Fruit fly (Drosophila melanogaster): ENCODE results near the gene CG9396.

Gene CG9396

DNA sequence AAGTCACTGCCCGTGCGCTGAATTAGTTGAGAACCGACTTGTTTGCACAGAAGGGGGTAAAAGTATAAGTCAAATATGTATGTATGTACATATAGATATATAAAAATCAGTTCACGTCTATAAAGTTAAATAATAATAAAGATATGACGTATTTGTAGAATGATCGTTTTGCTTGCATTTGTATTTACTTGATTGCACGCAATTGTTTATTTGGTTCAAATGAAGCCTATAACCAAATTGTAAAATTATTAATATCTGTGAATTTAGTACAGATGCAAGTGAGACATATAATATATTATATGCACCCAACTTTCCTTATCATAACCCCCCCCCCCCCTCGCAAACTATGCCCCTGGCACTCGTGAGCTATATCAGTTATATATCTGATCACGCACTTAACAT, 29.1 kb upstream of the CG9396 start (continued):
- TF ChIP-seq ara (GFP tag; IDR thresholded peaks at IDR 0.05) (no peak), Side (GFP tag; optimal IDR thresholded peaks at IDR 0.05) (no peak), CG9876 (GFP tag; optimal IDR thresholded peaks at IDR 0.05) (no peak), CG2875 (GFP tag; optimal IDR thresholded peaks at IDR 0.05) (peak; percentile 8), CG12744 (GFP tag; optimal IDR thresholded peaks at IDR 0.05) (no peak), Fer2 (tag; optimal IDR thresholded peaks at IDR 0.05) (peak; percentile 23), cato (GFP tag; optimal IDR thresholded peaks at IDR 0.05; ENCODE audit: borderline replicate concordance) (no peak), knrl (GFP tag; IDR thresholded peaks at IDR 0.05; ENCODE audit: partially characterized antibody) (no peak), Neu2 (GFP tag; optimal IDR thresholded peaks at IDR 0.05; ENCODE audit: borderline replicate concordance) (no peak), dpn (GFP tag; optimal IDR thresholded peaks at IDR 0.05) (no peak), CG3407 (GFP tag; optimal IDR thresholded peaks at IDR 0.05) (peak; percentile 37), Med (GFP tag) (peak; percentile 86), CG17568 (GFP tag; optimal IDR thresholded peaks at IDR 0.05) (peak; percentile 36), stwl (tag; optimal IDR thresholded peaks at IDR 0.05) (no peak), sc (optimal IDR thresholded peaks at IDR 0.05) (no peak), sc (GFP tag; optimal IDR thresholded peaks at IDR 0.05) (no peak), CG4707 (GFP tag; optimal IDR thresholded peaks at IDR 0.05) (peak; percentile 18), ssp (GFP tag; IDR thresholded peaks at IDR 0.05) (no peak), CG10543 (GFP tag; optimal IDR thresholded peaks at IDR 0.05) (peak; percentile 67), CG1024 (GFP tag; IDR thresholded peaks at IDR 0.05) (no peak), klu (GFP tag; IDR thresholded peaks at IDR 0.05) (no peak), Dip2 (GFP tag; IDR thresholded peaks at IDR 0.05) (no peak), wek (GFP tag; optimal IDR thresholded peaks at IDR 0.05) (peak; percentile 31), H2.0 (GFP tag; IDR thresholded peaks at IDR 0.05) (no peak), Camta (GFP tag; optimal IDR thresholded peaks at IDR 0.05) (no peak), Bgb (GFP tag; IDR thresholded peaks at IDR 0.05; ENCODE audit: partially characterized antibody) (no peak), Nf-YC (tag; optimal IDR thresholded peaks at IDR 0.05) (no peak), pum (GFP tag; optimal IDR thresholded peaks at IDR 0.05) (no peak), aop (GFP tag; IDR thresholded peaks at IDR 0.05) (no peak), amos (GFP tag; IDR thresholded peaks at IDR 0.05; ENCODE audit: partially characterized antibody) (no peak), CG11456 (GFP tag; IDR thresholded peaks at IDR 0.05) (no peak; the same call in 2 of the 3 replicates), hbn (GFP tag; IDR thresholded peaks at IDR 0.05; ENCODE audit: partially characterized antibody) (no peak), tio (GFP tag; optimal IDR thresholded peaks at IDR 0.05) (peak; percentile 23), kah (GFP tag; optimal IDR thresholded peaks at IDR 0.05) (no peak), ems (GFP tag; optimal IDR thresholded peaks at IDR 0.05) (no peak), trem (tag; optimal IDR thresholded peaks at IDR 0.05) (peak; percentile 4), Atf-2 (GFP tag; optimal IDR thresholded peaks at IDR 0.05) (no peak), p53 (GFP tag; optimal IDR thresholded peaks at IDR 0.05) (no peak), fd3F (GFP tag; optimal IDR thresholded peaks at IDR 0.05) (peak; percentile 32), Ets97D (GFP tag; optimal IDR thresholded peaks at IDR 0.05) (no peak), Sox102F (GFP tag; optimal IDR thresholded peaks at IDR 0.05) (peak; percentile 23), lov (optimal IDR thresholded peaks at IDR 0.05) (no peak), lov (GFP tag; IDR thresholded peaks at IDR 0.05) (no peak), ftz-f1 (GFP tag; optimal IDR thresholded peaks at IDR 0.05) (no peak), btn (GFP tag; optimal IDR thresholded peaks at IDR 0.05) (no peak), CG11398 (GFP tag; optimal IDR thresholded peaks at IDR 0.05) (no peak), en (GFP tag; optimal IDR thresholded peaks at IDR 0.05) (no peak), CG13287 (GFP tag; IDR thresholded peaks at IDR 0.05; ENCODE audit: partially characterized antibody) (no peak), Chrac-16 (GFP tag; optimal IDR thresholded peaks at IDR 0.05) (no peak), fd102C (GFP tag; optimal IDR thresholded peaks at IDR 0.05) (no peak), wdn (GFP tag; IDR thresholded peaks at IDR 0.05) (0 out of 2 replicates have a peak, but pooled peaks have one; percentile 34), Optix (GFP tag; IDR thresholded peaks at IDR 0.05) (no peak)

Measured in whole organism, embryonic.